Worm (Caenorhabditis elegans) whole organism, L3 larva: ENCODE results near the gene str-56.

Source experiments
- nhr-25 ChIP-seq: sonication (generic microtip); optimal IDR thresholded peaks from 2 replicates; lab custom pipeline; 2017; ENCODE audit warnings: missing biosample characterization, missing genetic modification characterization
- nhr-76 ChIP-seq: fragments of 150-350 bp; sonication (generic microtip); optimal IDR thresholded peaks from 5 replicates; lab custom pipeline; 2014; ENCODE audit warnings: missing biosample characterization, missing genetic modification characterization
- skn-1 ChIP-seq: fragments of 150-350 bp; optimal IDR thresholded peaks from 2 replicates; lab custom pipeline; 2014; ENCODE audit warnings: missing biosample characterization, missing genetic modification characterization

DNA sequence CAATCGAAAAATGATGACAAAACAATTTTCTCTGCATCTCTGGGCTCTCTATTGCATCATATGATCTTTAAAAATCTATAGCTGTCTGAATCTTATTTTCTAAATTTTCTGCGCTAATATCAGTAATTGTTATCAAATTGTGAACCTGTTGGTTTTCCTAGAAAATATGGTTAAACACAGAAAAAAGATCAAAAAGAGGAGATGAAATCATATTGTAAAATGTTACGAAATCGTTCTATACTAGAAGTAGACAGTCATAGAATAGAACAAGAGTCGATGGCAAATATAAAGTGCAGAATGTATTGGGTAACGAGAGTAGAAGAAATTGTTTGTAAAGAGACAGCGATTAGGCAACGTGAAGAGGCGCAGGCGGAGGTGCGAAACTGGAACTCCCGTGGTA is 8.3 kb downstream of the str-56 start:
- TF ChIP-seq nhr-25 (tag; lab: Kevin White, UChicago) (peak; percentile 36), skn-1 (tag; lab: Kevin White, UChicago) (peak; percentile 97), nhr-76 (tag; lab: Kevin White, UChicago) (no peak)
